Worm (Caenorhabditis elegans): ENCODE data around the gene T10D4.19.
"Not testable (repeated sequence)": the region's sequence is repeated elsewhere in the genome, so short reads cannot be mapped to it uniquely, and the experiment has no call there.

The T10D4.19 gene

DNA sequence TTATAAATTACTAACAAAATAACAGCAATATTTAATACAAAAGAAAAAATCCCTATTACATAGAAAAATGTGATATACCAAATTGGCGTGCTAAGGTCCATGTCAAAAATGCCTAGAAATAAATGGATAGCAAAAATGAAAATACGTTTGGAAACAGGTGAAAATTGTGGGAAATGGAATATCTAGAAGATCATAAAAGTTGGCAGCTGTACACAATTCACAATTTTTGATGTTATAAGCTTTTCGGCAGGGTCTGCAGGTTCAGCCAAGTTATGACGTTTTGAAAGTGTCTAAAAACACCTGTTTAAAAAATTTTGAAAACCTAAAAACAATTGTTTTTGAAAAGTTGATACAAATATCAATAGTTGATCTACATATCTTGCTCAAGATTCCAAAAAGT, 8.9 kb upstream of the T10D4.19 start, which contains the start of gene sri-42:
sri-42 (minus strand) TSS at position 101 of the 400 bp plus-strand sequence.
- TF ChIP-seq zag-1, R02D3.7, nhr-129 (tag; optimal IDR thresholded peaks at IDR 0.05): not testable (repeated sequence)

DNA sequence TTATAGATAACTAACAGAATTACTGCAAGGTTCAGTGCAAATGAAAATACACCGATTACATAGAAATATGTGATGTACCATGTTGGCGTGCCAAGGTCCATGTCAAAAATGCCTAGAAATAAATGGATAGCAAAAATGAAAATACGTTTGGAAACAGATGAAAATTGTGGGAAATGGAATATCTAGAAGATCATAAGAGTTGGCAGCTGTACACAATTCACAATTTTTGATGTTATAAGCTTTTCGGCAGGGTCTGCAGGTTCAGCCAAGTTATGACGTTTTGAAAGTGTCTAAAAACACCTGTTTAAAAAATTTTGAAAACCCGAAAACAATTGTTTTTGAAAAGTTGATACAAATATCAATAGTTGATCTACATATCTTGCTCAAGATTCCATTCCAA, 7.2 kb upstream of the T10D4.19 start, which contains the start of gene sri-43:
sri-43 (minus strand) TSS at position 101 of the 400 bp plus-strand sequence.
- TF ChIP-seq dmd-4, zag-1, nhr-21 (tag; optimal IDR thresholded peaks at IDR 0.05): not testable (repeated sequence)

DNA sequence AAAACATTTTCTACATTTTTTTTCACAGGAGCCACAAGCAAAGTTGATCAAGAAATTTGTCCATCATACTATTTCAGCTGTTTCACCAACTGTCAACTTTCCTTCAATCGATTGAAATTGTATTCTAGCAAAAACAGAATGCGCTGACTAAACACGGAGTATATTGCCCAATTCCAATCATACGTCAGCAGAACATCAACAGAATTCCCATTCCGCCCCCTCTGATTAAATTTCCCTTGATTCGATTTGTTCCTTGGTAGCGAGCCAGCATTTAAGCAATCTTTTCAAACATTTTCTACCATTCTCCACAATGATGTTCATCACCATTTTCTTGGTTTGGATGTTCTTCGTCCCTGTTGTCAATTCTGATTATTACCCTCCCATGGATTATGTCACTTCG, 5.9 kb upstream of the T10D4.19 start, which contains the start of gene T10D4.15:
T10D4.15 (plus strand) TSS at position 301 of the 400 bp plus-strand sequence.
- TF ChIP-seq nhr-10 (tag; optimal IDR thresholded peaks at IDR 0.05) = no peak
- TF ChIP-seq unc-62 (GFP tag; optimal IDR thresholded peaks at IDR 0.05) = no peak
- no peak for TF ChIP-seq peb-1 (tag; optimal IDR thresholded peaks at IDR 0.05)
- TF ChIP-seq ceh-16 (tag; optimal IDR thresholded peaks at IDR 0.05) = no peak
- no peak for TF ChIP-seq ZK546.5 (tag; optimal IDR thresholded peaks at IDR 0.05)
- TF ChIP-seq gmeb-1 (tag; optimal IDR thresholded peaks at IDR 0.05) = no peak
- TF ChIP-seq C34F6.9 (tag; optimal IDR thresholded peaks at IDR 0.05) = no peak
- no peak for TF ChIP-seq nhr-21 (tag; optimal IDR thresholded peaks at IDR 0.05)
- TF ChIP-seq blmp-1 (tag; optimal IDR thresholded peaks at IDR 0.05; ENCODE audit: insufficient read depth) = no peak
- TF ChIP-seq lin-39 (tag; optimal IDR thresholded peaks at IDR 0.05) = no peak
- no peak for TF ChIP-seq elt-1 (tag; optimal IDR thresholded peaks at IDR 0.05)
- TF ChIP-seq skn-1 (tag; optimal IDR thresholded peaks at IDR 0.05) = no peak
- TF ChIP-seq aly-2 (tag; optimal IDR thresholded peaks at IDR 0.05) = no peak
- TF ChIP-seq dmd-4 (tag; optimal IDR thresholded peaks at IDR 0.05) = no peak
- TF ChIP-seq F13H6.1 (tag; optimal IDR thresholded peaks at IDR 0.05) = no peak
- no peak for TF ChIP-seq ztf-11 (tag; optimal IDR thresholded peaks at IDR 0.05)
- TF ChIP-seq nhr-237 (tag; optimal IDR thresholded peaks at IDR 0.05) = no peak
- no peak for TF ChIP-seq Y55F3AM.14 (GFP tag; optimal IDR thresholded peaks at IDR 0.05)

DNA sequence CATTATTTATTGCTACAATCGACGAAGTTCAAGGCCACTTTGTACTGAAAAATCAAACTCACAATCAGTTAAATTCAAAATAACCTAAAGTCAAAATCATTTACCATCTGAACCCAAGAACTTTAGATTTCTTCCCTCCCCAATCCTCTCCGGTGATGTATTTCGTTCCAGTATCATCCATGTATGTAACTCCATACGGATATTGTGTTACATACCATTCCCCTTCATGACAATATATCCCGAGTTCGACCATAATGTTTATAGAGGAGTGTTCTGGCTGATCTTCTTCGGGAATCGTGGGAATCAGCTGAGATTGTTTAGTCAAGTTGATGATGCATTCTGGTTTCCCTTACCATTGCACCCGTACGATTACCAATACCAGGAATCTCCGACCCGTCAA, 3.3 kb upstream of the T10D4.19 start:
- TF ChIP-seq egl-27 (tag; optimal IDR thresholded peaks at IDR 0.05) = no peak
- no peak for TF ChIP-seq ztf-4 (tag; optimal IDR thresholded peaks at IDR 0.05)
- no peak for TF ChIP-seq lsy-2 (tag; optimal IDR thresholded peaks at IDR 0.05)
- TF ChIP-seq dmd-4 (tag; optimal IDR thresholded peaks at IDR 0.05) = no peak
- TF ChIP-seq ZK546.5 (tag; optimal IDR thresholded peaks at IDR 0.05) = no peak
- TF ChIP-seq unc-55 (GFP tag; optimal IDR thresholded peaks at IDR 0.05) = no peak
- no peak for TF ChIP-seq zag-1 (tag; optimal IDR thresholded peaks at IDR 0.05)
- TF ChIP-seq F13H6.1 (tag; optimal IDR thresholded peaks at IDR 0.05) = no peak
- no peak for TF ChIP-seq ceh-16 (tag; optimal IDR thresholded peaks at IDR 0.05)
- no peak for TF ChIP-seq unc-39 (tag; optimal IDR thresholded peaks at IDR 0.05)

DNA sequence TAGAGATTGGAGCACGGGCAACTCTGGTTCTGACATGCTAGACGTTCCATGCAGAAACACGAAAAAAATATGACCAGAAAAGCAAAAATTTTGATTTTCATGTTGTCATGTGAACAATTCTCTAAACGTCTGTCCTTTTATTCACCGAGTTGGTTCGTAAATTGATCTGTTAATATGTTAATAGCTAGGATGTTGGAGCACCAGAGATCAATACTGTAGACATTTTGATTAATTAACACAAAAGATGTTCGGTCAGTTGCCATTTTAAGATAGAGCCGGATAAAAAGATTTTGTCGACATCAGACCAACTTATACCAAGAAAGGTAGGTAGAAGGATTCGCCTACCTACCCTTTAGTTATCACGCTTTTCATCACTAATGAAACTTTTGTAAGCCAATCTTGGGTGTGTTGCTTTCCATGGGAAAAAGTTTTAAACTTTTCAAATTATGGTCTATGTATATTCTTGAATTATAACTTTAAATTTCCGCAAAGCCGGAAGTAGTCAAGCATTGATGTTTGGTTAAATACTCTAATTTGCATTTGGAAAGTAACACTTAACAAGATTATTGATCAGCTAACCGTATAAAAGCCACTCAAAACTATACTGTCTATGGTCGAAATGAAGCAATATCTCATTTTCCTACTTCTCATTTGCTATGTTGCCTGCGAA, 2.1 kb upstream of the T10D4.19 start, which contains the start of the genes T10D4.11 and T10D4.1:
T10D4.11 (minus strand) TSS at position 101 of the 670 bp plus-strand sequence.
T10D4.1 (plus strand) TSS at position 620 of the 670 bp plus-strand sequence.
- TF ChIP-seq ceh-16 (tag; optimal IDR thresholded peaks at IDR 0.05) (no peak), mbf-1 (tag; optimal IDR thresholded peaks at IDR 0.05) (no peak), elt-3 (tag; optimal IDR thresholded peaks at IDR 0.05) (no peak), nhr-12 (tag; optimal IDR thresholded peaks at IDR 0.05) (no peak), lsy-2 (tag; optimal IDR thresholded peaks at IDR 0.05) (no peak), dmd-4 (tag; optimal IDR thresholded peaks at IDR 0.05) (no peak), F13H6.1 (tag; optimal IDR thresholded peaks at IDR 0.05) (no peak), lin-13 (GFP tag; optimal IDR thresholded peaks at IDR 0.05) (no peak), mab-5 (tag; optimal IDR thresholded peaks at IDR 0.05) (no peak)

DNA sequence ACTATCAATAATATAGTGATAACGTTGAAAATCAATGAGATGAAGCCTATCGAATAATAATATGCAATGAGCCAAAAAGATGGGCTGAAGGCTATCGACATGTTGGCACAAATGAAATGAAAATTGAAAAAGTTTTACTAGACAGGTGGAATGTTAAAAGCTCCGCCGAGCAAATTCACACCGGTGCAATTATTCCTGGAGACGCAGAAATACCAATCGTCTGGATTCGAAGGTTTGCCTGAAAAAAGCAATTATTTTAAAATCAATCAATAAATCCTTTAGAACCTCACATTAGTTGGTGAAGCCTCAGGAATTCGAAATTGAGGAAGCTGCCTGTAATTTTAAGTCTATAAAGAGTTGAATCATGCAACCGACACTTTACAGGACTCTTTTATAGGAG, 2.7 kb downstream of the T10D4.19 start, which contains the start of gene sri-32:
sri-32 (minus strand) TSS at position 101 of the 400 bp plus-strand sequence.
- no peak for TF ChIP-seq nhr-11 (tag; optimal IDR thresholded peaks at IDR 0.05)
- TF ChIP-seq nhr-21 (tag; optimal IDR thresholded peaks at IDR 0.05) = no peak
- no peak for TF ChIP-seq sma-9 (GFP tag; optimal IDR thresholded peaks at IDR 0.05)
- TF ChIP-seq sma-9 (tag; optimal IDR thresholded peaks at IDR 0.05) = no peak
- TF ChIP-seq lin-13 (GFP tag; optimal IDR thresholded peaks at IDR 0.05) = no peak
- TF ChIP-seq ztf-4 (tag; optimal IDR thresholded peaks at IDR 0.05) = no peak
- TF ChIP-seq aly-2 (tag; optimal IDR thresholded peaks at IDR 0.05) = no peak
- no peak for TF ChIP-seq unc-39 (tag; optimal IDR thresholded peaks at IDR 0.05)
- no peak for TF ChIP-seq skn-1 (tag; optimal IDR thresholded peaks at IDR 0.05)
- TF ChIP-seq sem-4 (tag; optimal IDR thresholded peaks at IDR 0.05) = no peak
- TF ChIP-seq nhr-23 (tag; optimal IDR thresholded peaks at IDR 0.05) = no peak
- TF ChIP-seq peb-1 (tag; optimal IDR thresholded peaks at IDR 0.05) = no peak
- no peak for TF ChIP-seq ceh-82 (tag; optimal IDR thresholded peaks at IDR 0.05)
- TF ChIP-seq sma-3 (GFP tag; optimal IDR thresholded peaks at IDR 0.05) = no peak

Data from whole organism, L2 larva.